Worm (Caenorhabditis elegans): ENCODE results near the gene T27E7.9.

The T27E7.9 gene

DNA sequence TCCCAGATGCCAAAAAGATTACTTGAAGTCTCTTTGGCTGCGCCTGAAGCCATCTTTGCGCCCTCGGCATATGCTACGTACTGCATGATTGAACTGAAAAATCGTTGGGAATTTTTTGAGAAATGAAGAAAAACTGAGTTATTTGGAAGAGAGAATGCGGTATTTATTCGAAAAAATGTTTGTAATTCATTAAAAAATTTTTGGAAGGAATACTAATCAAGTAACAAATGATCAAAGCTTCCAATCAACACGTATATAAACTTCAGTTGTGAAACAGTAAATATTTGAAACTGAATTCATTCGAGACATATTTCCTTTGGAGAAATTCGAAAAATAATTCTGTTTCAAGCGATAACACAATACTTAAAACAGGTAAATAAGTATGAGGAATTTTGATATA, 6.7 kb downstream of the T27E7.9 start, which contains the start of gene pals-29:
Gene pals-29 (minus strand): TSS at position 101 of the 400 bp plus-strand sequence.
- no peak for TF ChIP-seq ztf-23 (GFP tag; IDR thresholded peaks at IDR 0.05)

DNA sequence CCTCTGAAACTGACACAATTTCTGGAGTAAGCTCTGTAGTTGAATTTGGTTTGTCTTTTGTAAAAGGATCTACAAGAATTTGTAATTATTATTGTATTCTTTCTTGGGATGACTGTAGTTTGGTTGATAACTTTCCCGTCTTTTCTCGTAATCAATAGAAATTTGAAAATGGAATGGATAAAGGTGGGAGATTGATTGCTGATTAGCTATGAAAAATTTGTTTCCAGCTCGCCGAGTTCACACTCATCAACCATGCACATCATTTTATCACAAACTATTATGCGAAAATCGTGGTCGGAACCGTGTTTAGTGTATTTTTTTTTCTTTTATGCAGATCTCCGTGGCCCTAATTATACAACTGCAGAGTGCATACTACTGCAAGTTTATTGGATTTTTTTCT, 12.3 kb downstream of the T27E7.9 start, which contains the start of gene T27E7.5:
Gene T27E7.5 (plus strand): TSS at position 253 of the 400 bp plus-strand sequence.
- TF ChIP-seq klf-2 (GFP tag; conservative IDR thresholded peaks at IDR 0.05) (no peak), ztf-23 (GFP tag; IDR thresholded peaks at IDR 0.05) (no peak), cog-1 (tag; optimal IDR thresholded peaks at IDR 0.05) (no peak), tab-1 (GFP tag; IDR thresholded peaks at IDR 0.05) (no peak), med-1 (GFP tag; optimal IDR thresholded peaks at IDR 0.05; ENCODE audit: insufficient read depth) (no peak), T22C8.4 (GFP tag; IDR thresholded peaks at IDR 0.05) (no peak), ztf-29 (GFP tag; IDR thresholded peaks at IDR 0.05) (no peak), flt-1 (GFP tag; IDR thresholded peaks at IDR 0.05) (no peak), ref-1 (GFP tag; conservative IDR thresholded peaks at IDR 0.05) (no peak)

DNA sequence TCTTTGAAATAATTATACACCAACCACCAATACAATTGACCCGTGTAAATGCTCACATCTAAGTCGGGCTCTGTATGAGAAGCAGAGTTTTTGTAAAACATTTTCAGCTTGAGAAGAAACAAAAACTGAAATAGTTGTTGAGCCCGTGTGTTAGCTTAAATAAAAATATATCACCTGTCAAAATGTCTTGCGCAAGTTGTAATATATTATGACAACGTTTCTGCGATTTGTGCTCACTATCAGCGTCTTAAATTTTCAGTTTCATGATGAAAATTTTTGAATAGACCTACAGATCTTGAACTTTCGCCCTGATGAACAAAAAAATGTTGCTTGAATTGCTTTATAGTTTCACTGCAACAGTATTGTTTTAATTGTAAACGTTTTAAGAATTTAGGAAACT, 14.2 kb downstream of the T27E7.9 start, which contains the start of gene T27E7.4:
Gene T27E7.4 (minus strand): TSS at position 101 of the 400 bp plus-strand sequence.
- TF ChIP-seq ztf-29 (GFP tag; IDR thresholded peaks at IDR 0.05) (no peak), ref-1 (GFP tag; conservative IDR thresholded peaks at IDR 0.05) (no peak), med-1 (GFP tag; optimal IDR thresholded peaks at IDR 0.05; ENCODE audit: insufficient read depth) (no peak), ztf-23 (GFP tag; IDR thresholded peaks at IDR 0.05) (no peak), T22C8.4 (GFP tag; IDR thresholded peaks at IDR 0.05) (no peak), cog-1 (tag; optimal IDR thresholded peaks at IDR 0.05) (no peak), flt-1 (GFP tag; IDR thresholded peaks at IDR 0.05) (no peak)

DNA sequence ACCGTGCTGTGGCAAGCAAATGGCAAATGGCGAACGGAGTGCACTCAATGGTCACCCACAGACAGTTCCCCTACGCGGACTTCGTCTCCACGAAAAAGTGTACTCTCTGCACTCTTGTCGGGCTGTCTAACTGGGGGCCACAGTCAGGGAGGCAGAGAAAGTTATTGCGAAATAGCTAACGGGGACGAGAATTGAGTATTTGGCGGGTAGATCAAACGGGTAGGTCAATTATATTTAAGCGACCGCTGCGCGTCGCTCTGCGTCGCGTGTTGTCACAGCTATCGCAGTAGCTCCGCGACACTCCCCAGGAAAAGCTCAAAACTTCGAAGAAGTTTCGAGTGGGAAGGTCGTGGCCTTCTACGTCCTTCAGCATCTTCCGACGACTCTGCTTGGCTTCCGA, 16.8 kb downstream of the T27E7.9 start:
- TF ChIP-seq med-1 (GFP tag; optimal IDR thresholded peaks at IDR 0.05; ENCODE audit: insufficient read depth) (no peak), ztf-23 (GFP tag; IDR thresholded peaks at IDR 0.05) (no peak)

DNA sequence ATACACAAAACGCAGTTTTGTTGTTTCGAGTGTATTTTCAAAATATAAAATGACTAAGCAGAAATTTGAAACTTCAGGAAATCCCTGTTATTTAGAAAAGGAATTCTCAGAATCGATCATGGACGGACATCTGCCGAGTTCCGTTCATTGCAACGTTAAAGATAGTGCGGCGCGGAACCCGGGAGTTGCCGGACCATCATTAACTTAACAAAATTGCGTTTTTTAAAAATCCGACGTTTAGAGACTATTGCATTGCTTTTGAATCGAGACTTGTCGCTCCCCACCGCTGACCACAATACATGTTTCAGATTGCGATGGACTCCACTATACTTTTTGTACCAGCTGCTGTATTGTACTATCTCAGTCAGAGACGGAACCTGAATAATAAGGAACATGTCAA, 19.2 kb downstream of the T27E7.9 start:
- TF ChIP-seq T22C8.4 (GFP tag; IDR thresholded peaks at IDR 0.05) (no peak), ztf-29 (GFP tag; IDR thresholded peaks at IDR 0.05) (no peak), ref-1 (GFP tag; conservative IDR thresholded peaks at IDR 0.05) (no peak), flt-1 (GFP tag; IDR thresholded peaks at IDR 0.05) (no peak), tab-1 (GFP tag; IDR thresholded peaks at IDR 0.05) (no peak), klf-2 (GFP tag; conservative IDR thresholded peaks at IDR 0.05) (no peak), ztf-23 (GFP tag; IDR thresholded peaks at IDR 0.05) (no peak), cog-1 (tag; optimal IDR thresholded peaks at IDR 0.05) (no peak), med-1 (GFP tag; optimal IDR thresholded peaks at IDR 0.05; ENCODE audit: insufficient read depth) (no peak)

DNA sequence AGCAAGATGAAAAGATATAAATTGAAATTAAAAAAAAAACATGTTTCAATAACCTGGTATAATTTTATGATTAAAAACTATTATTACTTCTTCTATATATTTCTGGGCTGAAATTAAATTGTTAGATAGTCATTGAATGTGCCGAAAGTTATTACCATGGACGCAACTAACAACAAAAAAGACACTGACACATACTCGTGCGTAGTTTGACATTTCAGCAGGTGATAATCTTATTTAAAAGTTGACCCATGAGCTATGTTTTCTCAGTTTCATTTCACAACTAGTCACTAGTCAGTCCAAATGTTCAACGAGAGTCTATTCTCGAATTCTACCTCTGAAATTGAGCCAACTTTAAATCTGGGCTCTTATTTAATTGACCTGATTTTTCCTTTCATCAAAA, 20.5 kb downstream of the T27E7.9 start, which contains the start of gene T27E7.3:
Gene T27E7.3 (plus strand): TSS at position 301 of the 400 bp plus-strand sequence.
- TF ChIP-seq ztf-29 (GFP tag; IDR thresholded peaks at IDR 0.05) (no peak), cog-1 (tag; optimal IDR thresholded peaks at IDR 0.05) (no peak), flt-1 (GFP tag; IDR thresholded peaks at IDR 0.05) (no peak), ztf-23 (GFP tag; IDR thresholded peaks at IDR 0.05) (no peak), med-1 (GFP tag; optimal IDR thresholded peaks at IDR 0.05; ENCODE audit: insufficient read depth) (no peak), T22C8.4 (GFP tag; IDR thresholded peaks at IDR 0.05) (no peak), klf-2 (GFP tag; conservative IDR thresholded peaks at IDR 0.05) (no peak), ref-1 (GFP tag; conservative IDR thresholded peaks at IDR 0.05) (no peak), tab-1 (GFP tag; IDR thresholded peaks at IDR 0.05) (no peak)

DNA sequence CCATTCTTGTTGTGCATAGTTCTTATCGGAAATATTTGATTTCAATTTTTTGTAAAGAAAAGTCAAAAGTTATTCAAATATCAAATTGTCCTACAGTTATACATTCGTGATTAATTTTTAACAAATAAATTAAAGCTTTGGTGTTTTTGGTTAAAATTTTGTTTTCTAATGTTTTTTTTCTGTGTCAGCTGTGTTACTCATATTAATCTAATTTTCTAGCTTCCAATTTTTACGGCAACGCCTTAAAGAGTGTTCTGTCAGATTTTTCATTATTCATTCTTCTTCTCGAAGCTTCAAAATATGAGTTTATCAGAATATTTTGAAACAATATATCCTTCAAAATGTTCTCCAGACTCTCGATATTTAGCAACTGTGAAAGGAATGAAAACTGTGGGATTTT, 25.6 kb downstream of the T27E7.9 start, which contains the start of gene srh-63:
Gene srh-63 (plus strand): TSS at position 301 of the 400 bp plus-strand sequence.
- TF ChIP-seq flt-1 (GFP tag; IDR thresholded peaks at IDR 0.05): no peak

DNA sequence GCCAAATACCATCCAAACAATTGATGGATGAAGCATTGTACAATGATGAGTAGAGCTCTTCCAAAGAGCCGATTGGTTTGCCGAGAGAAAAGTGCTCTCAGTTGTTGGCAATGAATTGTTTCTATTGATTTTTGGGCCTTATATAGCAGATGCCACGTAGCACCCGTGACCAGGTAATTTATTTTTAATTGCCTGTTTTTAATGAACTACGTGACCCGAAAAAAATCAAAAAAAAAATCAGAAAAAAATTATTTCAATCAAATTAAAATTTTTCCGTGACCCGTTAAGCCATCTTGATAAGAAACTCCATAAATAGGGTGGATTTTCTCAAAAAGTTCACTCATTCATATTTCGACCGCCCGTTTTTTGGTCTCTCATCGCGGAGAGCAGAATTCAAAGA, 29.8 kb downstream of the T27E7.9 start, which contains the start of the genes Y57G11A.2 and T27E7.1:
Gene Y57G11A.2 (minus strand): TSS at position 101 of the 400 bp plus-strand sequence.
Gene T27E7.1 (plus strand): TSS at position 337 of the 400 bp plus-strand sequence.
- TF ChIP-seq klf-2 (GFP tag; conservative IDR thresholded peaks at IDR 0.05) (no peak), med-1 (GFP tag; optimal IDR thresholded peaks at IDR 0.05; ENCODE audit: insufficient read depth) (no peak), T22C8.4 (GFP tag; IDR thresholded peaks at IDR 0.05) (no peak), ztf-29 (GFP tag; IDR thresholded peaks at IDR 0.05) (no peak), tab-1 (GFP tag; IDR thresholded peaks at IDR 0.05) (no peak), flt-1 (GFP tag; IDR thresholded peaks at IDR 0.05) (no peak), cog-1 (tag; optimal IDR thresholded peaks at IDR 0.05) (no peak), ref-1 (GFP tag; conservative IDR thresholded peaks at IDR 0.05) (no peak), ztf-23 (GFP tag; IDR thresholded peaks at IDR 0.05) (no peak)

DNA sequence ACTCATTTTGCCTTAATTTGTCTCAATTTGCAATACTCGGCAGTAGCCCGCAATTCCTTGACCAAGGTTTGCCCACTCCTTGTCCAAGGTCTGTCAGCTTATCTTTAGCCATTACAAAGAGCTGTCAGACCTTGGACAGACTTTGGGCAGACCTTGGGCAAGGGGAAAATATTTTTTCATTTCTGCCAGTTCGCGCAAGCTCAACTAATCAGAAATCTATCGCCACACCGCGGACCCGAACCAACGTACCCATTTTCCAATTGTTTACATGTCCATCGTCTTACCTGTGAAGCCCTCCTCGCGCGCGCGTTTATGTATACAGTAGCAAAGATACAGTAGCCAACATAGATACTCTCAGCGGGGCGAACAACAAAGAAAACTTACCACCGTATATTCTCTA, 34.0 kb downstream of the T27E7.9 start:
- no peak for TF ChIP-seq cog-1 (tag; optimal IDR thresholded peaks at IDR 0.05)
- TF ChIP-seq ztf-29 (GFP tag; IDR thresholded peaks at IDR 0.05): no peak
- no peak for TF ChIP-seq ref-1 (GFP tag; conservative IDR thresholded peaks at IDR 0.05)
- TF ChIP-seq T22C8.4 (GFP tag; IDR thresholded peaks at IDR 0.05): no peak
- no peak for TF ChIP-seq flt-1 (GFP tag; IDR thresholded peaks at IDR 0.05)

DNA sequence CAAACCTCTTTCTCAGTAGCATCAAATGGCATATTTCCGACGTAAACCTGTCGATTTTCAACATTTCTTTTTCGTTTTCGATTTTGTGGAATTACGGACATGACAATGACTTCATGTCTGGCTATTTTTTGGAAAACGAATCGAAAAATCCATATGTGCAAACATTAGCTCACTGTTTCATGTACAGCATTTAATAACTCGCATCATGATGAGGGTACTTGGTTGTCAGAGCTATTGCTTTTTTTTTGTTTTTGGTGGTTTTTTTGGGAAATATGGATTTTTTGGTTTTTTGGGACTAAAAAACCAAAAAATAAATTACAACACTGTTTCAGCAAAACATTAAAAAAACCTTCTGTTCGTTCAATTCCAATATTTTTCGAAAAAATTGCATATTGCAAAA, 36.8 kb downstream of the T27E7.9 start, which contains the start of gene Y57G11A.5:
Gene Y57G11A.5 (minus strand): TSS at position 101 of the 400 bp plus-strand sequence.
- TF ChIP-seq flt-1 (GFP tag; IDR thresholded peaks at IDR 0.05) (no peak), ref-1 (GFP tag; conservative IDR thresholded peaks at IDR 0.05) (no peak), tab-1 (GFP tag; IDR thresholded peaks at IDR 0.05) (no peak), klf-2 (GFP tag; conservative IDR thresholded peaks at IDR 0.05) (no peak), ztf-29 (GFP tag; IDR thresholded peaks at IDR 0.05) (no peak), cog-1 (tag; optimal IDR thresholded peaks at IDR 0.05) (no peak), T22C8.4 (GFP tag; IDR thresholded peaks at IDR 0.05) (no peak), med-1 (GFP tag; optimal IDR thresholded peaks at IDR 0.05; ENCODE audit: insufficient read depth) (no peak), ztf-23 (GFP tag; IDR thresholded peaks at IDR 0.05) (no peak)

DNA sequence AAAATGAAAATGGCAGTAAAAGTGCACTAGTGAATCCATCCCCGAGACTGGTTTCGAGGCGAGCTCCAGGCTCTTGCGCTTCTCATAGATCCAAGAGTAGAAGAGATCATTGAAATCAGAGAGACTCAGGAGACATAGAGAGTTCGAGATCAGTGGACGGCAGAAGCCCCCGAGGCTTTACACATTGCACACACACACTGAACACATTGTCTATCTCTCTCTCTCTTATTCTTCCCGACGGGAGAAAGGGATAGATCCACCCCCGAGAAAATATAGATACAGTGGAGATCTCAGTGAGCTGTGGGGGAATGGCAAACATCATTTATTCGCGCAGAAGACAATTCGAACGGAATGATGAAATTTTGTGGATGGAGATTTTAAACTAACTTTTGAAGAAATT, 42.2 kb downstream of the T27E7.9 start:
- TF ChIP-seq tab-1 (GFP tag; IDR thresholded peaks at IDR 0.05): no peak
- no peak for TF ChIP-seq cog-1 (tag; optimal IDR thresholded peaks at IDR 0.05)
- TF ChIP-seq klf-2 (GFP tag; conservative IDR thresholded peaks at IDR 0.05): no peak
- no peak for TF ChIP-seq ztf-29 (GFP tag; IDR thresholded peaks at IDR 0.05)
- no peak for TF ChIP-seq ref-1 (GFP tag; conservative IDR thresholded peaks at IDR 0.05)
- TF ChIP-seq ztf-23 (GFP tag; IDR thresholded peaks at IDR 0.05): no peak
- TF ChIP-seq T22C8.4 (GFP tag; IDR thresholded peaks at IDR 0.05): no peak
- TF ChIP-seq med-1 (GFP tag; optimal IDR thresholded peaks at IDR 0.05; ENCODE audit: insufficient read depth): no peak
- TF ChIP-seq flt-1 (GFP tag; IDR thresholded peaks at IDR 0.05): no peak
